Worm (Caenorhabditis elegans) whole organism, dauer: ENCODE data around the gene C53B4.2.

Experiments used
- unc-62 ChIP-seq: sonication (generic microtip); optimal IDR thresholded peaks from 2 replicates; lab custom pipeline; 2017; ENCODE audit warnings: missing biosample characterization, missing genetic modification reagents, missing genetic modification characterization

Gene C53B4.2

ce11 chrIV:8951953-8952567, 13.9 kb upstream of the C53B4.2 start:
- TF ChIP-seq unc-62 (GFP tag; lab: Kevin White, UChicago) = no peak

- TF ChIP-seq unc-62 (GFP tag; lab: Kevin White, UChicago) = no peak
Measured at ce11 chrIV:8954126-8954525, 11.9 kb upstream of the C53B4.2 start.

ce11 chrIV:8956189-8956588, 9.8 kb upstream of the C53B4.2 start, which contains the start of gene tpra-1:
TSS of gene tpra-1 (plus strand) at chrIV:8956489.
- TF ChIP-seq unc-62 (GFP tag; lab: Kevin White, UChicago) = no peak

ce11 chrIV:8967990-8968389, 2.0 kb downstream of the C53B4.2 start, which contains the start of gene suex-2:
TSS of gene suex-2 (plus strand) at chrIV:8968290.
- no peak for TF ChIP-seq unc-62 (GFP tag; lab: Kevin White, UChicago)

ce11 chrIV:8973249-8973958, 7.4 kb downstream of the C53B4.2 start, which contains the start of gene C53B4.3:
TSS of gene C53B4.3 (minus strand) at chrIV:8973712.
- TF ChIP-seq unc-62 (GFP tag; lab: Kevin White, UChicago) = no peak

ce11 chrIV:8974543-8975330, 8.8 kb downstream of the C53B4.2 start:
- TF ChIP-seq unc-62 (GFP tag; lab: Kevin White, UChicago) = no peak

ce11 chrIV:8975331-8975625, 9.3 kb downstream of the C53B4.2 start, which contains the start of gene pdzd-8:
TSS of gene pdzd-8 (plus strand) at chrIV:8975526.
- no peak for TF ChIP-seq unc-62 (GFP tag; lab: Kevin White, UChicago)

ce11 chrIV:8978047-8978446, 12.1 kb downstream of the C53B4.2 start:
- TF ChIP-seq unc-62 (GFP tag; lab: Kevin White, UChicago) = no peak

- TF ChIP-seq unc-62 (GFP tag; lab: Kevin White, UChicago) = no peak
Measured at ce11 chrIV:8979062-8979612, 13.2 kb downstream of the C53B4.2 start.

- TF ChIP-seq unc-62 (GFP tag; lab: Kevin White, UChicago) = no peak
Measured at ce11 chrIV:8979695-8980094, 13.7 kb downstream of the C53B4.2 start, which contains the start of gene col-119. TSS of gene col-119 (minus strand) at chrIV:8979795.

- no peak for TF ChIP-seq unc-62 (GFP tag; lab: Kevin White, UChicago)
Measured at ce11 chrIV:8984566-8984965, 18.6 kb downstream of the C53B4.2 start, which contains the start of gene nstp-1. TSS of gene nstp-1 (plus strand) at chrIV:8984866.

- TF ChIP-seq unc-62 (GFP tag; lab: Kevin White, UChicago) = no peak
Measured at ce11 chrIV:8986761-8987316, 20.9 kb downstream of the C53B4.2 start, which contains the start of gene bre-1. TSS of gene bre-1 (plus strand) at chrIV:8987266.

ce11 chrIV:8992786-8993185, 26.8 kb downstream of the C53B4.2 start, which contains the start of gene mltn-12:
TSS of gene mltn-12 (plus strand) at chrIV:8993086.
- no peak for TF ChIP-seq unc-62 (GFP tag; lab: Kevin White, UChicago)

ce11 chrIV:8994487-8994886, 28.5 kb downstream of the C53B4.2 start:
- TF ChIP-seq unc-62 (GFP tag; lab: Kevin White, UChicago) = no peak

- TF ChIP-seq unc-62 (GFP tag; lab: Kevin White, UChicago) = no peak
Measured at ce11 chrIV:9000664-9001063, 34.7 kb downstream of the C53B4.2 start.
